Fruit fly (Drosophila melanogaster): ENCODE measurements around the gene CheA87a.

DNA sequence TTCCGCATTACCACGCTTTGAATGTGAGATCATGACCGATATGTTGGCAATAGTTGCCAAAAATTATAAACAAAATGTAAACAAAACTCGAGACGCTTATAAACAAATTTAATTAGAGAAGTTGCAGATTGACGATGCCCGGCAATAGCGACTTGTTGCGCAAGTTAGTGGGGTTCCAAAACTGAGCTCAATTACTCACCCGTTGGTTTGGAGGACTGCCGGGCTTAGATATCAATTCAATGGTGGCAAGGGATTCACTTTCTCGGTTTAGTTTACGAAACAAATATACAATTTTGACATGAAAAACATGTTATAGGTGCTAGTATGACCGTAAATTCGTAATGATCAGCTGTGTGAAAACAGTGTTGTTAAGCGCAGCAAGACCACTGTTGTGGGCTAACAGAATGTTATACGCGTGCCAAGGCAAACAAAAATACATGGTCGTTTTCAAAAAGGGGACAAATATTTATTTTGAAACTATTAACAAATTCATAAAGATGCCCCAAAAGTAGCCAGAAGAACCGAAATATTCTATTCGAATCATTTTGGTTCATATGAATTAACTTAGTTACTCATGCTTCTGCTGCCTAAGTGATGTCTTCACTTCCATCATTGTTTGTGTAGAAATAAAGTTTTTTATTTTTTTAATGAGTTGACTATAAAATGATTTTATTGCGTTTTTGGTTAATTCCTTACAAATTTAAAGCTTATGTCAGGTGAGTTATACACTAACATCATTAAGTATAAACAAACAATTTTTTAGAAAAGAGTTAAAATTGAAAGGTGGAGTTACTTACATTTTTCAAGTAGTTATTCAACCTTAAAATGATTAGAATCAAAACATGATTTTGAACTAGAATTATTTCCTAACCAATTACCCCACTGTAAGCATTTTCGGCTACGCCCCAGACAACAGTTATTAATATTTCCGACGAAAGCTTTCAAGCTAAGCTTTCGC, 2.6 kb upstream of the CheA87a start, which contains the start of gene Elp6:
- no peak for TF ChIP-seq insv (optimal IDR thresholded peaks at IDR 0.05)
- no peak for TF ChIP-seq h (optimal IDR thresholded peaks at IDR 0.05)
